Worm (Caenorhabditis elegans) whole organism, L4/young adult: ENCODE results near the gene F59D12.5.

ENCODE experiments used
- W03F9.2 ChIP-seq: fragments of 150-350 bp; optimal IDR thresholded peaks from 2 replicates; lab custom pipeline; 2014; ENCODE audit warnings: missing biosample characterization, missing genetic modification characterization
- dao-5 ChIP-seq: sonication (generic microtip); optimal IDR thresholded peaks from 2 replicates; lab custom pipeline; 2016; ENCODE audit warnings: missing genotype, missing genetic modification characterization, moderate library complexity, missing compliant biosample characterization
- him-1 ChIP-seq: sonication (generic microtip); optimal IDR thresholded peaks from 2 replicates; lab custom pipeline; 2016; ENCODE audit warnings: missing genotype, missing genetic modification reagents, missing genetic modification characterization, missing compliant biosample characterization

Gene F59D12.5

ce11 chrX:15653196-15653595, 6.0 kb upstream of the F59D12.5 start:
- TF ChIP-seq dao-5 (tag; lab: Kevin White, UChicago) (no peak), him-1 (tag; lab: Kevin White, UChicago) (no peak), W03F9.2 (tag; lab: Kevin White, UChicago) (no peak)

- TF ChIP-seq him-1 (tag; lab: Kevin White, UChicago) (no peak), dao-5 (tag; lab: Kevin White, UChicago) (no peak), W03F9.2 (tag; lab: Kevin White, UChicago) (no peak)
Measured at ce11 chrX:15650919-15651420, 3.8 kb upstream of the F59D12.5 start, which contains the start of gene F59D12.3. Gene F59D12.3, minus strand, starts transcription at chrX:15650969.

ce11 chrX:15650428-15650827, 3.3 kb upstream of the F59D12.5 start:
- TF ChIP-seq dao-5 (tag; lab: Kevin White, UChicago) (no peak), him-1 (tag; lab: Kevin White, UChicago) (no peak)

ce11 chrX:15642638-15643037, 4.5 kb downstream of the F59D12.5 start, which contains the start of gene H08J19.1:
Gene H08J19.1, plus strand, starts transcription at chrX:15642938.
- no peak for TF ChIP-seq dao-5 (tag; lab: Kevin White, UChicago)
- TF ChIP-seq W03F9.2 (tag; lab: Kevin White, UChicago) = no peak
- TF ChIP-seq him-1 (tag; lab: Kevin White, UChicago) = no peak

- no peak for TF ChIP-seq dao-5 (tag; lab: Kevin White, UChicago)
- TF ChIP-seq him-1 (tag; lab: Kevin White, UChicago) = no peak
- no peak for TF ChIP-seq W03F9.2 (tag; lab: Kevin White, UChicago)
Measured at ce11 chrX:15641380-15641779, 5.8 kb downstream of the F59D12.5 start.

ce11 chrX:15640603-15641002, 6.6 kb downstream of the F59D12.5 start, which contains the start of gene K09E9.7:
Gene K09E9.7, plus strand, starts transcription at chrX:15640903.
- TF ChIP-seq dao-5 (tag; lab: Kevin White, UChicago) (no peak), him-1 (tag; lab: Kevin White, UChicago) (no peak), W03F9.2 (tag; lab: Kevin White, UChicago) (no peak)

ce11 chrX:15633964-15634363, 13.2 kb downstream of the F59D12.5 start:
- TF ChIP-seq him-1 (tag; lab: Kevin White, UChicago) = peak; percentile 57
- no peak for TF ChIP-seq dao-5 (tag; lab: Kevin White, UChicago)

ce11 chrX:15630790-15631204, 16.4 kb downstream of the F59D12.5 start:
- TF ChIP-seq dao-5 (tag; lab: Kevin White, UChicago) (no peak), W03F9.2 (tag; lab: Kevin White, UChicago) (no peak), him-1 (tag; lab: Kevin White, UChicago) (no peak)

ce11 chrX:15630340-15630739, 16.8 kb downstream of the F59D12.5 start, which contains the start of gene K09E9.4:
Gene K09E9.4, minus strand, starts transcription at chrX:15630440.
- TF ChIP-seq W03F9.2 (tag; lab: Kevin White, UChicago) (no peak), him-1 (tag; lab: Kevin White, UChicago) (no peak)

ce11 chrX:15629615-15630014, 17.6 kb downstream of the F59D12.5 start:
- TF ChIP-seq W03F9.2 (tag; lab: Kevin White, UChicago) (no peak), dao-5 (tag; lab: Kevin White, UChicago) (no peak), him-1 (tag; lab: Kevin White, UChicago) (no peak)

ce11 chrX:15628945-15629344, 18.2 kb downstream of the F59D12.5 start:
- TF ChIP-seq dao-5 (tag; lab: Kevin White, UChicago) (no peak), him-1 (tag; lab: Kevin White, UChicago) (no peak), W03F9.2 (tag; lab: Kevin White, UChicago) (no peak)

- no peak for TF ChIP-seq dao-5 (tag; lab: Kevin White, UChicago)
- TF ChIP-seq him-1 (tag; lab: Kevin White, UChicago) = no peak
- no peak for TF ChIP-seq W03F9.2 (tag; lab: Kevin White, UChicago)
Measured at ce11 chrX:15627814-15628213, 19.4 kb downstream of the F59D12.5 start.

- TF ChIP-seq W03F9.2 (tag; lab: Kevin White, UChicago) (no peak), him-1 (tag; lab: Kevin White, UChicago) (no peak), dao-5 (tag; lab: Kevin White, UChicago) (no peak)
Measured at ce11 chrX:15626119-15626850, 20.9 kb downstream of the F59D12.5 start.

ce11 chrX:15622041-15622440, 25.1 kb downstream of the F59D12.5 start:
- TF ChIP-seq W03F9.2 (tag; lab: Kevin White, UChicago) (no peak), dao-5 (tag; lab: Kevin White, UChicago) (no peak), him-1 (tag; lab: Kevin White, UChicago) (no peak)
